Worm (Caenorhabditis elegans) whole organism, late embryonic: ENCODE data around the gene dct-12.

Experiments used
- F13H6.1 ChIP-seq: sonication (generic microtip); optimal IDR thresholded peaks from 2 replicates; lab custom pipeline; 2016; ENCODE audit warnings: missing genetic modification characterization, missing compliant biosample characterization
- ama-1 ChIP-seq: fragments of 150-350 bp; optimal IDR thresholded peaks from 2 replicates; lab custom pipeline; 2014
- hlh-13 ChIP-seq: fragments of 200-800 bp; sonication (Bioruptor generic); optimal IDR thresholded peaks from 2 replicates; lab custom pipeline; 2018; ENCODE audit warnings: mild to moderate bottlenecking, missing genetic modification characterization, missing compliant biosample characterization
- hlh-30 ChIP-seq: sonication (generic microtip); optimal IDR thresholded peaks from 2 replicates; lab custom pipeline; 2017; ENCODE audit warnings: antibody characterized with exemption, missing genetic modification characterization, missing compliant biosample characterization; ENCODE audit not compliant: insufficient read depth
- nhr-11 ChIP-seq: fragments of 150-350 bp; optimal IDR thresholded peaks from 2 replicates; lab custom pipeline; 2014; ENCODE audit warnings: missing biosample characterization, missing genetic modification characterization
- odd-2 ChIP-seq: sonication (generic microtip); optimal IDR thresholded peaks from 2 replicates; lab custom pipeline; 2017; ENCODE audit warnings: antibody characterized with exemption, mild to moderate bottlenecking, missing genetic modification characterization, missing compliant biosample characterization
- pag-3 ChIP-seq: sonication (generic microtip); optimal IDR thresholded peaks from 2 replicates; lab custom pipeline; 2016; ENCODE audit warnings: missing compliant biosample characterization, missing genetic modification characterization, borderline replicate concordance
- pha-4 ChIP-seq: fragments of 150-350 bp; optimal IDR thresholded peaks from 2 replicates; lab custom pipeline; 2018; ENCODE audit warnings: missing biosample characterization, missing genetic modification reagents, missing genetic modification characterization
- pqm-1 ChIP-seq: sonication (generic microtip); optimal IDR thresholded peaks from 2 replicates; lab custom pipeline; 2016; ENCODE audit warnings: missing genetic modification characterization, missing compliant biosample characterization
- sox-2 ChIP-seq: fragments of 200-800 bp; sonication (Bioruptor generic); IDR thresholded peaks from 2 replicates; pipeline ENCODE4 v1.3.6; 2022; ENCODE audit warnings: missing genetic modification reagents, missing genetic modification characterization, missing compliant biosample characterization
- tbx-2 ChIP-seq: sonication (generic microtip); optimal IDR thresholded peaks from 2 replicates; lab custom pipeline; 2016; ENCODE audit warnings: missing genetic modification characterization, missing compliant biosample characterization
- zip-5 ChIP-seq: sonication (generic microtip); optimal IDR thresholded peaks from 2 replicates; lab custom pipeline; 2016; ENCODE audit warnings: missing genetic modification characterization, missing compliant biosample characterization

DNA sequence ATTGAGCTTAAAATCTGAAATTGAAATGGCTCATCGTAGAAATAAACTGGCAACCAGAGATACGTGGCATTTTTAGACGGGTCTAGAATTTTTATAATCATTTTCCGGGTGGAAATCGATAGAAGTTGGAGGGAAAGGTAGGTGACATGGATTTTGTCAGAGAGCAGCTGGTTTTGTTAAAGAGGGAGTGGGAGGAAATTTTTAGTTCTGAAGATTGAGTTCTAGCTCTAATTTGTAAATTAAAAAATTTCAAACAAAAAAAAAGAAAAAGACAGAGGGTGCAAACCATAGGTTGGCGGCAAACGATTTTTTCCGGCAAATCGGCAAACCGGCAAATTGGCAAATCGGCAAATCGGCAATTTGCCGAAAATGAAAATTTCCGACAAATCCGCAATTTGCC is 24.4 kb upstream of the dct-12 start, which contains the start of gene sre-32:
- TF ChIP-seq ama-1 (lab: Kevin White, UChicago) (no peak), pqm-1 (tag; lab: Kevin White, UChicago) (no peak), tbx-2 (tag; lab: Kevin White, UChicago) (no peak), pha-4 (tag; lab: Kevin White, UChicago) (no peak), odd-2 (tag; lab: Kevin White, UChicago) (no peak), nhr-11 (no peak), zip-5 (tag; lab: Kevin White, UChicago) (no peak), sox-2 (no peak), F13H6.1 (tag; lab: Kevin White, UChicago) (no peak), hlh-13 (no peak), pag-3 (no peak), hlh-30 (no peak)
